Worm (Caenorhabditis elegans) whole organism, L4 larva: ENCODE data around the gene Y37D8A.8.

Experiments used
- F26F4.8 ChIP-seq: fragments of 200-800 bp; sonication (Bioruptor generic); conservative IDR thresholded peaks from 2 replicates; pipeline ENCODE4 v1.3.6; 2022; ENCODE audit warnings: missing genetic modification characterization, missing compliant biosample characterization
- F37D6.2 ChIP-seq: sonication (generic microtip); optimal IDR thresholded peaks from 2 replicates; lab custom pipeline; 2016; ENCODE audit warnings: mild to moderate bottlenecking, missing genetic modification characterization, missing compliant biosample characterization
- F49E8.2 ChIP-seq: sonication (generic microtip); optimal IDR thresholded peaks from 2 replicates; lab custom pipeline; 2016; ENCODE audit warnings: missing compliant biosample characterization, mild to moderate bottlenecking, missing genetic modification characterization, borderline replicate concordance
- R02D3.7 ChIP-seq: fragments of 150-350 bp; sonication (generic microtip); optimal IDR thresholded peaks from 3 replicates; lab custom pipeline; 2014; ENCODE audit warnings: missing biosample characterization, missing genetic modification characterization
- T20F7.1 ChIP-seq: fragments of 200-800 bp; sonication (Bioruptor generic); optimal IDR thresholded peaks from 2 replicates; lab custom pipeline; 2018; ENCODE audit warnings: mild to moderate bottlenecking, missing genetic modification characterization, missing compliant biosample characterization
- Y105C5A.15 ChIP-seq: fragments of 200-800 bp; sonication (Bioruptor generic); IDR thresholded peaks from 2 replicates; pipeline ENCODE4 v1.3.6; 2022; ENCODE audit warnings: missing genetic modification characterization, missing compliant biosample characterization
- aha-1 ChIP-seq: fragments of 150-350 bp; peaks from one replicate; lab custom pipeline; 2014; ENCODE audit warnings: missing biosample characterization, missing genetic modification characterization
- arid-1 ChIP-seq: fragments of 200-800 bp; sonication (Bioruptor generic); conservative IDR thresholded peaks from 2 replicates; pipeline ENCODE4 v1.3.6; 2022; ENCODE audit warnings: missing genetic modification reagents, missing genetic modification characterization, missing compliant biosample characterization
- ceh-20 ChIP-seq: fragments of 200-800 bp; sonication (Bioruptor generic); IDR thresholded peaks from 2 replicates; pipeline ENCODE4 v1.3.6; 2022; ENCODE audit warnings: missing genetic modification reagents, missing genetic modification characterization, missing compliant biosample characterization
- ceh-28 ChIP-seq: fragments of 150-350 bp; optimal IDR thresholded peaks from 2 replicates; lab custom pipeline; 2014; ENCODE audit warnings: missing biosample characterization, missing genetic modification reagents, missing genetic modification characterization
- ceh-44 ChIP-seq: fragments of 200-800 bp; sonication (Bioruptor generic); IDR thresholded peaks from 2 replicates; pipeline ENCODE4 v1.3.6; 2022; ENCODE audit warnings: missing genetic modification reagents, missing genetic modification characterization, missing compliant biosample characterization
- ceh-62 ChIP-seq: sonication (generic microtip); optimal IDR thresholded peaks from 2 replicates; lab custom pipeline; 2017; ENCODE audit warnings: missing biosample characterization, missing genetic modification characterization
- ces-1 ChIP-seq: fragments of 150-350 bp; sonication (generic microtip); optimal IDR thresholded peaks from 4 replicates; lab custom pipeline; 2014; ENCODE audit warnings: missing biosample characterization, missing genetic modification reagents, missing genetic modification characterization
- cey-2 ChIP-seq: sonication (generic microtip); optimal IDR thresholded peaks from 3 replicates; lab custom pipeline; 2017; ENCODE audit warnings: missing genetic modification characterization, mild to moderate bottlenecking, missing compliant biosample characterization, antibody characterized with exemption, borderline replicate concordance; ENCODE audit not compliant: insufficient read depth
- ctbp-1 ChIP-seq: fragments of 200-800 bp; sonication (Bioruptor generic); IDR thresholded peaks from 2 replicates; pipeline ENCODE4 v1.3.6; 2022; ENCODE audit warnings: missing genetic modification reagents, missing genetic modification characterization, missing compliant biosample characterization
- daf-12 ChIP-seq: fragments of 150-350 bp; optimal IDR thresholded peaks from 2 replicates; lab custom pipeline; 2014; ENCODE audit warnings: missing biosample characterization, missing genetic modification reagents, missing genetic modification characterization
- daf-19 ChIP-seq: fragments of 200-800 bp; sonication (Bioruptor generic); conservative IDR thresholded peaks from 2 replicates; pipeline ENCODE4 v1.3.6; 2022; ENCODE audit warnings: missing genetic modification characterization, missing compliant biosample characterization
- dmd-9 ChIP-seq: fragments of 200-800 bp; sonication (Bioruptor generic); IDR thresholded peaks from 2 replicates; pipeline ENCODE4 v1.3.6; 2022; ENCODE audit warnings: missing genetic modification reagents, missing genetic modification characterization, missing compliant biosample characterization
- dpl-1 ChIP-seq: fragments of 150-350 bp; optimal IDR thresholded peaks from 2 replicates; lab custom pipeline; 2014; ENCODE audit warnings: missing biosample characterization, missing genetic modification reagents, missing genetic modification characterization
- duxl-1 ChIP-seq: sonication (generic microtip); optimal IDR thresholded peaks from 2 replicates; lab custom pipeline; 2016; ENCODE audit warnings: mild to moderate bottlenecking, missing genetic modification characterization, moderate library complexity, missing compliant biosample characterization; ENCODE audit not compliant: poor library complexity
- dve-1 ChIP-seq: sonication (generic microtip); optimal IDR thresholded peaks from 2 replicates; lab custom pipeline; 2017; ENCODE audit warnings: antibody characterized with exemption, mild to moderate bottlenecking, missing genetic modification characterization, missing compliant biosample characterization; ENCODE audit not compliant: insufficient read depth
- egl-43 ChIP-seq: fragments of 200-800 bp; sonication (Bioruptor generic); IDR thresholded peaks from 2 replicates; pipeline ENCODE4 v1.3.6; 2022; ENCODE audit warnings: missing genetic modification reagents, missing genetic modification characterization, missing compliant biosample characterization
- fkh-10 ChIP-seq: fragments of 150-350 bp; optimal IDR thresholded peaks from 2 replicates; lab custom pipeline; 2014; ENCODE audit warnings: missing biosample characterization, missing genetic modification reagents, missing genetic modification characterization
- hmg-1.1 ChIP-seq: fragments of 200-800 bp; sonication (Bioruptor generic); IDR thresholded peaks from 2 replicates; pipeline ENCODE4 v1.3.6; 2022; ENCODE audit warnings: missing genetic modification reagents, missing genetic modification characterization, missing compliant biosample characterization
- jun-1 ChIP-seq: fragments of 150-350 bp; optimal IDR thresholded peaks from 2 replicates; lab custom pipeline; 2014; ENCODE audit warnings: missing biosample characterization, missing genetic modification reagents, missing genetic modification characterization
- lim-7 ChIP-seq: fragments of 200-800 bp; sonication (Bioruptor generic); IDR thresholded peaks from 2 replicates; pipeline ENCODE4 v1.3.6; 2022; ENCODE audit warnings: missing genetic modification characterization, missing compliant biosample characterization
- lin-13 ChIP-seq: fragments of 150-350 bp; optimal IDR thresholded peaks from 2 replicates; lab custom pipeline; 2014; ENCODE audit warnings: missing biosample characterization, missing genetic modification reagents, missing genetic modification characterization
- lin-15B ChIP-seq: fragments of 150-350 bp; sonication (generic microtip); optimal IDR thresholded peaks from 3 replicates; lab custom pipeline; 2014; ENCODE audit warnings: missing biosample characterization, missing genetic modification characterization
- lin-38 ChIP-seq: fragments of 200-800 bp; sonication (Bioruptor generic); IDR thresholded peaks from 2 replicates; pipeline ENCODE4 v1.3.6; 2022; ENCODE audit warnings: missing genetic modification reagents, missing genetic modification characterization, missing compliant biosample characterization
- madf-5 ChIP-seq, 2 experiments: fragments of 200-800 bp; sonication (Bioruptor generic); IDR thresholded peaks; 2 replicates each; pipeline ENCODE4 v1.3.6; 2022; ENCODE audit warnings: missing compliant biosample characterization in 2 of 2, missing genetic modification characterization in 2 of 2
- madf-9 ChIP-seq: fragments of 200-800 bp; sonication (Bioruptor generic); conservative IDR thresholded peaks from 2 replicates; pipeline ENCODE4 v1.3.6; 2022; ENCODE audit warnings: missing genetic modification reagents, missing genetic modification characterization, missing compliant biosample characterization
- mep-1 ChIP-seq: fragments of 150-350 bp; sonication (generic microtip); optimal IDR thresholded peaks from 3 replicates; lab custom pipeline; 2014; ENCODE audit warnings: missing biosample characterization, missing genetic modification characterization
- mes-2 ChIP-seq: sonication (generic microtip); optimal IDR thresholded peaks from 2 replicates; lab custom pipeline; 2016; ENCODE audit warnings: missing genotype, mild to moderate bottlenecking, missing genetic modification characterization, missing compliant biosample characterization; ENCODE audit not compliant: poor library complexity, severe bottlenecking
- mxl-2 ChIP-seq: fragments of 200-800 bp; sonication (Bioruptor generic); conservative IDR thresholded peaks from 2 replicates; pipeline ENCODE4 v1.3.6; 2022; ENCODE audit warnings: missing genetic modification reagents, missing genetic modification characterization, missing compliant biosample characterization
- nhr-102 ChIP-seq: sonication (generic microtip); optimal IDR thresholded peaks from 2 replicates; lab custom pipeline; 2016; ENCODE audit warnings: mild to moderate bottlenecking, missing genetic modification characterization, moderate library complexity, missing compliant biosample characterization
- nhr-11 ChIP-seq: fragments of 150-350 bp; optimal IDR thresholded peaks from 2 replicates; lab custom pipeline; 2014; ENCODE audit warnings: missing biosample characterization, missing genetic modification characterization
- nhr-237 ChIP-seq: sonication (generic microtip); optimal IDR thresholded peaks from 2 replicates; lab custom pipeline; 2017; ENCODE audit warnings: missing biosample characterization, missing genetic modification characterization
- nhr-6 ChIP-seq: fragments of 150-350 bp; optimal IDR thresholded peaks from 2 replicates; lab custom pipeline; 2014; ENCODE audit warnings: missing biosample characterization, missing genetic modification characterization
- pha-4 ChIP-seq, 2 experiments: fragments of 150-350 bp in 1 of 2; fragments of 200-800 bp in 1 of 2; sonication (Bioruptor generic) in 1 of 2; IDR thresholded peaks in 1 of 2; optimal IDR thresholded peaks in 1 of 2; 2 replicates each; pipeline versions ENCODE4 v1.3.6 to Lab custom; 2014 to 2022; ENCODE audit warnings: missing genetic modification characterization in 2 of 2, missing genetic modification reagents in 2 of 2, missing biosample characterization in 1 of 2, missing compliant biosample characterization in 1 of 2
- php-3 ChIP-seq: fragments of 200-800 bp; sonication (Bioruptor generic); IDR thresholded peaks from 2 replicates; pipeline ENCODE4 v1.3.6; 2022; ENCODE audit warnings: missing genetic modification reagents, missing genetic modification characterization, missing compliant biosample characterization
- pqm-1 ChIP-seq: sonication (generic microtip); optimal IDR thresholded peaks from 2 replicates; lab custom pipeline; 2017; ENCODE audit warnings: missing biosample characterization, missing genetic modification characterization
- rbr-2 ChIP-seq: sonication (generic microtip); optimal IDR thresholded peaks from 2 replicates; lab custom pipeline; 2016; ENCODE audit warnings: missing genotype, missing genetic modification characterization, missing compliant biosample characterization
- saeg-2 ChIP-seq: fragments of 200-800 bp; sonication (Bioruptor generic); IDR thresholded peaks from 2 replicates; pipeline ENCODE4 v1.3.6; 2022; ENCODE audit warnings: missing genetic modification reagents, missing genetic modification characterization, missing compliant biosample characterization
- snpc-1.2 ChIP-seq: fragments of 200-800 bp; sonication (Bioruptor generic); IDR thresholded peaks from 2 replicates; pipeline ENCODE4 v1.3.6; 2022; ENCODE audit warnings: missing genetic modification reagents, missing genetic modification characterization, missing compliant biosample characterization
- spr-1 ChIP-seq: sonication (generic microtip); optimal IDR thresholded peaks from 2 replicates; lab custom pipeline; 2016; ENCODE audit warnings: mild to moderate bottlenecking, missing genetic modification characterization, missing compliant biosample characterization
- unc-130 ChIP-seq: sonication (generic microtip); optimal IDR thresholded peaks from 2 replicates; lab custom pipeline; 2016; ENCODE audit warnings: missing genetic modification reagents, missing genetic modification characterization, missing compliant biosample characterization
- zag-1 ChIP-seq: fragments of 150-350 bp; optimal IDR thresholded peaks from 2 replicates; lab custom pipeline; 2014; ENCODE audit warnings: missing biosample characterization, missing genetic modification characterization
- zfp-2 ChIP-seq: sonication (generic microtip); optimal IDR thresholded peaks from 2 replicates; lab custom pipeline; 2016; ENCODE audit warnings: mild to moderate bottlenecking, missing genetic modification characterization, missing compliant biosample characterization
- zfp-3 ChIP-seq: fragments of 200-800 bp; sonication (Bioruptor generic); conservative IDR thresholded peaks from 2 replicates; pipeline ENCODE4 v1.3.6; 2022; ENCODE audit warnings: missing genetic modification reagents, missing genetic modification characterization, missing compliant biosample characterization

Gene Y37D8A.8

ce11 chrIII:12874606-12875066, 9.9 kb downstream of the Y37D8A.8 start, which contains the start of the genes mrg-1 and spcs-2:
Gene mrg-1 (minus strand): TSS chrIII:12874656.
Gene spcs-2 (plus strand): TSS chrIII:12875031.
- TF ChIP-seq zag-1 (tag; lab: Kevin White, UChicago) = peak; percentile 11
- TF ChIP-seq lin-13 = peak; percentile 95
- 0 out of 4 replicates have a peak, but pooled peaks of 1 of the 2 experiments have one; percentile 39 for TF ChIP-seq madf-5 (GFP tag; IDR thresholded peaks at IDR 0.05; lab: Robert Waterston, UW)
- TF ChIP-seq aha-1 (tag; lab: Kevin White, UChicago) = peak; percentile 98
- TF ChIP-seq jun-1 (tag; lab: Kevin White, UChicago) = peak; percentile 49
- no peak for TF ChIP-seq Y105C5A.15
- TF ChIP-seq fkh-10 (GFP tag; lab: Kevin White, UChicago) = peak; percentile 74
- TF ChIP-seq unc-130 (GFP tag; lab: Kevin White, UChicago) = peak; percentile 93
- no peak for TF ChIP-seq daf-12 (tag; lab: Kevin White, UChicago)
- peak; percentile 32; the same call in 1 of the 2 replicates for TF ChIP-seq php-3 (GFP tag; lab: Robert Waterston, UW)
- peak; percentile 72; the same call in 1 of the 2 replicates for TF ChIP-seq egl-43 (GFP tag; lab: Robert Waterston, UW)
- peak; percentile 77 for TF ChIP-seq spr-1
- TF ChIP-seq madf-9 (GFP tag; lab: Robert Waterston, UW) = peak; percentile 64
- 0 out of 2 replicates have a peak, but pooled peaks have one; percentile 35 for TF ChIP-seq zfp-3 (GFP tag; lab: Robert Waterston, UW)
- peak; percentile 97 for TF ChIP-seq mes-2 (tag; lab: Kevin White, UChicago)
- peak; percentile 74 for TF ChIP-seq ceh-20 (GFP tag; lab: Robert Waterston, UW)
- peak; percentile 45 for TF ChIP-seq ces-1 (GFP tag; lab: Kevin White, UChicago)
- TF ChIP-seq cey-2 (tag; lab: Kevin White, UChicago) = no peak
- TF ChIP-seq snpc-1.2 (GFP tag; lab: Robert Waterston, UW) = 0 out of 2 replicates have a peak, but pooled peaks have one; percentile 25
- no peak for TF ChIP-seq nhr-237 (tag; lab: Kevin White, UChicago)
- peak; percentile 3 for TF ChIP-seq R02D3.7 (tag; lab: Kevin White, UChicago)
- 0 out of 2 replicates have a peak, but pooled peaks have one; percentile 52 for TF ChIP-seq lim-7
- TF ChIP-seq ceh-44 = 0 out of 2 replicates have a peak, but pooled peaks have one; percentile 42
- no peak for TF ChIP-seq mxl-2 (GFP tag; lab: Robert Waterston, UW)
- TF ChIP-seq ctbp-1 (GFP tag; lab: Robert Waterston, UW) = peak; percentile 75
- no peak for TF ChIP-seq pqm-1 (tag; lab: Kevin White, UChicago)
- TF ChIP-seq F49E8.2 = peak; percentile 60
- TF ChIP-seq nhr-6 = peak; percentile 74
- TF ChIP-seq nhr-11 (tag; lab: Kevin White, UChicago) = peak; percentile 35
- peak; percentile 87 for TF ChIP-seq rbr-2
- TF ChIP-seq arid-1 (GFP tag; lab: Robert Waterston, UW) = peak; percentile 88
- peak; percentile 24 for TF ChIP-seq zfp-2
- TF ChIP-seq dve-1 = peak; percentile 91
- TF ChIP-seq F37D6.2 (tag; lab: Kevin White, UChicago) = peak; percentile 71
- peak; percentile 88 for TF ChIP-seq lin-38 (GFP tag; lab: Robert Waterston, UW)
- TF ChIP-seq saeg-2 (GFP tag; lab: Robert Waterston, UW) = no peak
- no peak for TF ChIP-seq F26F4.8 (GFP tag; lab: Robert Waterston, UW)
- TF ChIP-seq duxl-1 (tag; lab: Kevin White, UChicago) = peak; percentile 75
- TF ChIP-seq pha-4 (GFP tag; IDR thresholded peaks at IDR 0.05; lab: Robert Waterston, UW) = peak; percentile 84
- TF ChIP-seq pha-4 (tag; optimal IDR thresholded peaks at IDR 0.05; lab: Kevin White, UChicago) = peak; percentile 29
- TF ChIP-seq ceh-62 (tag; lab: Kevin White, UChicago) = no peak
- peak; percentile 88 for TF ChIP-seq dpl-1
- no peak for TF ChIP-seq T20F7.1
- peak; percentile 83 for TF ChIP-seq hmg-1.1
- TF ChIP-seq lin-15B (tag; lab: Kevin White, UChicago) = peak; percentile 59
- TF ChIP-seq mep-1 (tag; lab: Kevin White, UChicago) = peak; percentile 96
- peak; percentile 47 for TF ChIP-seq ceh-28 (tag; lab: Kevin White, UChicago)
- peak; percentile 73 for TF ChIP-seq dmd-9 (GFP tag; lab: Robert Waterston, UW)
- peak; percentile 78 for TF ChIP-seq nhr-102 (tag; lab: Kevin White, UChicago)
- TF ChIP-seq daf-19 (GFP tag; lab: Robert Waterston, UW) = no peak
